Worm (Caenorhabditis elegans): ENCODE data around the gene B0228.7.
A peak's percentile ranks its signal among the peaks of the same experiment; 100 is the strongest.

Gene B0228.7

DNA sequence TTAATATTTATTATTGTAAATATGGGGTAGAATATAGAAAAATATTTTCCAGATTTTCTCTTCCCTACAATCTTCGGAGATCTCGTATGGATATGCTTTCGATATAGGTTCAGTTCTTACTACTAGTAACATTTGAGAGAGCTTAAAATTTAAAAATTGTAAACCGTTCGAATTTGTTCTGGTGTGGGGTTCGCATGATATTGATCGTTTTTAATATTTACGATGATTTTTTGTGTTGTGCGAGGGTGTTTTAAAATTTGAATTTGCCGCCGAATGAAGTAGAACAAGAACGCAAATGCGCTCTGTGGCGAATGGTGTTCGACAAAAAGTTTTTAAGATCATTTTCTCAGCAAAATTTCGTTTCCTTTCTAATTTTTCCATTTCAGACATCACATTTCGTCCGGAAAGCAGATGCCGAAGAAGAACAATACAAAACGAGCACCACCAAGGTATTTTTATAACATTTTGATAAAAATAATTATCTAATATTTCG lies 24.7 kb upstream of the B0228.7 start, which contains the start of gene skr-17:
Gene skr-17 (plus strand): TSS at position 51 of the 493 bp plus-strand sequence.
- TF ChIP-seq ztf-4 (tag; optimal IDR thresholded peaks at IDR 0.05) = no peak
- peak; percentile 18 to 59 for TF ChIP-seq efl-1 (optimal IDR thresholded peaks at IDR 0.05)
- peak in 1 of 2 experiments; percentile 23 for TF ChIP-seq efl-1 (GFP tag; optimal IDR thresholded peaks at IDR 0.05 in 1 of 2)
- peak in 1 of 3 experiments; percentile 33 for TF ChIP-seq dpl-1 (GFP tag; optimal IDR thresholded peaks at IDR 0.05)
- no peak for TF ChIP-seq fos-1 (tag; optimal IDR thresholded peaks at IDR 0.05)
- TF ChIP-seq nhr-19 (GFP tag; conservative IDR thresholded peaks at IDR 0.05) = no peak
- no peak for TF ChIP-seq hpl-2 (GFP tag; optimal IDR thresholded peaks at IDR 0.05)
- no peak for TF ChIP-seq unc-62 (GFP tag; optimal IDR thresholded peaks at IDR 0.05)
- TF ChIP-seq rnt-1 (tag; optimal IDR thresholded peaks at IDR 0.05) = no peak
- TF ChIP-seq dsc-1 (tag; optimal IDR thresholded peaks at IDR 0.05) = no peak
- TF ChIP-seq hlh-4 (tag; optimal IDR thresholded peaks at IDR 0.05) = no peak
- no peak for TF ChIP-seq fkh-4 (tag; optimal IDR thresholded peaks at IDR 0.05; ENCODE audit: borderline replicate concordance)
- no peak for TF ChIP-seq isw-1 (GFP tag; IDR thresholded peaks at IDR 0.05)
- TF ChIP-seq tbx-2 (tag; optimal IDR thresholded peaks at IDR 0.05) = no peak
- no peak for TF ChIP-seq nhr-85 (tag)
- no peak for TF ChIP-seq zag-1 (tag; optimal IDR thresholded peaks at IDR 0.05)
- TF ChIP-seq nhr-47 (tag; optimal IDR thresholded peaks at IDR 0.05) = no peak
- TF ChIP-seq lsy-2 (tag; optimal IDR thresholded peaks at IDR 0.05) = no peak

DNA sequence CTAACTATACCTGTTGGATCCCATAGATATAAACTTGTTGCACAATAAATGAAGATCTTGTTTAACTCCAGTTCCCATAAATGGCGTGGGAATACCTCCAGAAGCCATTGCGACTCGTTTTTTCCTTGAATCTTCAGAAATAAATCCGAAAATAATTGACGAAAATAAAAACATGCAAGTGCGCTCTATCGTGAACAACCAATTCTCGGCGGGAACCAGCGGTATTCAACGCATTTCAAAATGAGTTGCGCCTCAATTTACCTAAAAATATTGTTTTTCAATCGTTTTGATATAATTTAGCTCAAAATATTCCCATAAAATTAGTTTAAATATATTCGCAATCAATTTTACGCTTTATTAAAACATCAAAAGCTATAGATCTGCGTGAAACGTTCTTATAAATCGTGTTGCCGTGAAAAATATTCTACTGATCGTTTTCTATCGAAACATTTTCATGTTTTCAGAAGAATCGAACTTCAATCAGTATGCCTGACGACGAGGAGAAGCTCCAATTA lies 22.3 kb upstream of the B0228.7 start, which contains the start of the genes snpc-1.1 and spdl-1:
Gene snpc-1.1 (minus strand): TSS at position 200 of the 515 bp plus-strand sequence.
Gene spdl-1 (plus strand): TSS at position 465 of the 515 bp plus-strand sequence.
- TF ChIP-seq lin-35 (GFP tag; optimal IDR thresholded peaks at IDR 0.05) = peak; percentile 67 to 91
- no peak for TF ChIP-seq egl-13 (tag; optimal IDR thresholded peaks at IDR 0.05)
- TF ChIP-seq efl-1 (optimal IDR thresholded peaks at IDR 0.05) = peak; percentile 75 to 79
- peak; percentile 84 to 97 for TF ChIP-seq efl-1 (GFP tag; optimal IDR thresholded peaks at IDR 0.05 in 1 of 2)
- peak; percentile 2 for TF ChIP-seq C16A3.4 (tag; optimal IDR thresholded peaks at IDR 0.05)
- TF ChIP-seq dpl-1 (GFP tag; optimal IDR thresholded peaks at IDR 0.05) = peak; percentile 71 to 88 (median 77)
- peak; percentile 1 for TF ChIP-seq lin-15B (tag; optimal IDR thresholded peaks at IDR 0.05)
- no peak for TF ChIP-seq unc-98 (GFP tag; IDR thresholded peaks at IDR 0.05)
- no peak for TF ChIP-seq aly-2 (tag; optimal IDR thresholded peaks at IDR 0.05)
- TF ChIP-seq nhr-76 (tag; optimal IDR thresholded peaks at IDR 0.05) = no peak
- TF ChIP-seq nhr-85 (tag) = peak; percentile 5
- peak; percentile 53 for TF ChIP-seq blmp-1 (tag; optimal IDR thresholded peaks at IDR 0.05)
- TF ChIP-seq ama-1 (optimal IDR thresholded peaks at IDR 0.05) = no peak
- no peak for TF ChIP-seq tlp-1 (tag; optimal IDR thresholded peaks at IDR 0.05)
- TF ChIP-seq sptf-1 (tag; optimal IDR thresholded peaks at IDR 0.05) = no peak
- peak; percentile 22 for TF ChIP-seq rnt-1 (tag; optimal IDR thresholded peaks at IDR 0.05)
- TF ChIP-seq elt-2 (tag; optimal IDR thresholded peaks at IDR 0.05) = no peak
- TF ChIP-seq F16B12.6 (tag; optimal IDR thresholded peaks at IDR 0.05) = no peak
- TF ChIP-seq ets-5 (GFP tag; IDR thresholded peaks at IDR 0.05) = no peak
- no peak for TF ChIP-seq xbp-1 (tag; optimal IDR thresholded peaks at IDR 0.05)
- TF ChIP-seq irx-1 (tag; optimal IDR thresholded peaks at IDR 0.05) = no peak
- no peak for TF ChIP-seq nhr-19 (GFP tag; conservative IDR thresholded peaks at IDR 0.05)
- peak in 1 of 2 experiments; percentile 7 for TF ChIP-seq mdl-1 (tag; optimal IDR thresholded peaks at IDR 0.05)
- TF ChIP-seq mep-1 (tag; optimal IDR thresholded peaks at IDR 0.05) = peak; percentile 30
- peak; percentile 24 for TF ChIP-seq snu-23 (GFP tag; optimal IDR thresholded peaks at IDR 0.05)
- no peak for TF ChIP-seq alr-1 (tag; optimal IDR thresholded peaks at IDR 0.05; ENCODE audit: borderline replicate concordance)
- TF ChIP-seq ceh-82 (tag; optimal IDR thresholded peaks at IDR 0.05) = peak in 1 of 3 experiments; percentile 7
- no peak for TF ChIP-seq elt-3 (tag; optimal IDR thresholded peaks at IDR 0.05)
- TF ChIP-seq ztf-11 (tag; optimal IDR thresholded peaks at IDR 0.05) = no peak
- no peak for TF ChIP-seq snpc-4 (tag; optimal IDR thresholded peaks at IDR 0.05)
- no peak for TF ChIP-seq ceh-63 (GFP tag; optimal IDR thresholded peaks at IDR 0.05)
- TF ChIP-seq skn-1 (tag; optimal IDR thresholded peaks at IDR 0.05) = peak; percentile 27
- TF ChIP-seq lin-14 (GFP tag; optimal IDR thresholded peaks at IDR 0.05) = peak; percentile 13
- peak in 1 of 2 experiments; percentile 65 for TF ChIP-seq lsy-2 (tag; optimal IDR thresholded peaks at IDR 0.05)
